Worm (Caenorhabditis elegans): ENCODE data around the gene byn-1.

- TF ChIP-seq tbx-2 (tag; optimal IDR thresholded peaks at IDR 0.05) (no peak), syd-9 (tag; optimal IDR thresholded peaks at IDR 0.05) (no peak), ama-1 (optimal IDR thresholded peaks at IDR 0.05) (no peak), rnt-1 (tag; optimal IDR thresholded peaks at IDR 0.05) (no peak), nhr-232 (tag; optimal IDR thresholded peaks at IDR 0.05) (no peak), ahr-1 (tag; optimal IDR thresholded peaks at IDR 0.05) (no peak), ceh-31 (tag; optimal IDR thresholded peaks at IDR 0.05) (no peak), ceh-14 (tag; optimal IDR thresholded peaks at IDR 0.05) (no peak), unc-86 (tag; optimal IDR thresholded peaks at IDR 0.05) (no peak), sox-4 (tag; optimal IDR thresholded peaks at IDR 0.05) (no peak), pros-1 (tag; optimal IDR thresholded peaks at IDR 0.05) (no peak)
Observed at ce11 chrIII:6953978-6954377, 22.2 kb downstream of the byn-1 start.
